Worm (Caenorhabditis elegans) whole organism, midembryonic: ENCODE results near the gene sri-29.

Experiments used
- T22C8.4 ChIP-seq: fragments of 200-800 bp; sonication (Bioruptor generic); IDR thresholded peaks from 2 replicates; pipeline ENCODE4 v1.3.6; 2022; ENCODE audit warnings: missing genetic modification characterization, missing compliant biosample characterization
- cog-1 ChIP-seq: sonication (generic microtip); optimal IDR thresholded peaks from 2 replicates; lab custom pipeline; 2016; ENCODE audit warnings: missing genetic modification characterization, missing compliant biosample characterization
- flt-1 ChIP-seq: fragments of 200-800 bp; sonication (Bioruptor generic); IDR thresholded peaks from 2 replicates; pipeline ENCODE4 v1.3.6; 2022; ENCODE audit warnings: missing genetic modification characterization, missing compliant biosample characterization
- klf-2 ChIP-seq: fragments of 200-800 bp; sonication (Bioruptor generic); conservative IDR thresholded peaks from 2 replicates; pipeline ENCODE4 v1.3.6; 2022; ENCODE audit warnings: missing genetic modification reagents, missing genetic modification characterization, missing compliant biosample characterization
- med-1 ChIP-seq: sonication (generic microtip); optimal IDR thresholded peaks from 2 replicates; lab custom pipeline; 2017; ENCODE audit warnings: missing genetic modification characterization, mild to moderate bottlenecking, missing compliant biosample characterization, antibody characterized with exemption, missing genetic modification reagents; ENCODE audit not compliant: insufficient read depth
- ref-1 ChIP-seq: fragments of 200-800 bp; sonication (Bioruptor generic); conservative IDR thresholded peaks from 2 replicates; pipeline ENCODE4 v1.3.6; 2022; ENCODE audit warnings: missing genetic modification reagents, missing genetic modification characterization, missing compliant biosample characterization
- tab-1 ChIP-seq: fragments of 200-800 bp; sonication (Bioruptor generic); IDR thresholded peaks from 2 replicates; pipeline ENCODE4 v1.3.6; 2022; ENCODE audit warnings: missing genetic modification characterization, missing compliant biosample characterization
- ztf-23 ChIP-seq: fragments of 200-800 bp; sonication (Bioruptor generic); IDR thresholded peaks from 2 replicates; pipeline ENCODE4 v1.3.6; 2022; ENCODE audit warnings: missing genetic modification reagents, missing genetic modification characterization, missing compliant biosample characterization
- ztf-29 ChIP-seq: fragments of 200-800 bp; sonication (Bioruptor generic); IDR thresholded peaks from 2 replicates; pipeline ENCODE4 v1.3.6; 2022; ENCODE audit warnings: missing genetic modification reagents, missing genetic modification characterization, missing compliant biosample characterization

sri-29 gene

ce11 chrII:3052843-3053242, 8.7 kb downstream of the sri-29 start:
- TF ChIP-seq ztf-29 (GFP tag; lab: Robert Waterston, UW) (no peak), cog-1 (tag; lab: Kevin White, UChicago) (no peak), med-1 (GFP tag; lab: Kevin White, UChicago) (no peak), flt-1 (GFP tag; lab: Robert Waterston, UW) (no peak), T22C8.4 (GFP tag; lab: Robert Waterston, UW) (no peak), klf-2 (GFP tag; lab: Robert Waterston, UW) (no peak), tab-1 (GFP tag; lab: Robert Waterston, UW) (no peak), ref-1 (GFP tag; lab: Robert Waterston, UW) (no peak), ztf-23 (GFP tag; lab: Robert Waterston, UW) (no peak)

- TF ChIP-seq T22C8.4 (GFP tag; lab: Robert Waterston, UW): no peak
- TF ChIP-seq ztf-29 (GFP tag; lab: Robert Waterston, UW): no peak
- no peak for TF ChIP-seq ref-1 (GFP tag; lab: Robert Waterston, UW)
- TF ChIP-seq med-1 (GFP tag; lab: Kevin White, UChicago): no peak
- no peak for TF ChIP-seq tab-1 (GFP tag; lab: Robert Waterston, UW)
- no peak for TF ChIP-seq flt-1 (GFP tag; lab: Robert Waterston, UW)
- TF ChIP-seq ztf-23 (GFP tag; lab: Robert Waterston, UW): no peak
- no peak for TF ChIP-seq cog-1 (tag; lab: Kevin White, UChicago)
- TF ChIP-seq klf-2 (GFP tag; lab: Robert Waterston, UW): no peak
These were observed 9.6 kb downstream of the sri-29 start for ce11 chrII:3053689-3054088.

ce11 chrII:3054221-3054620, 10.1 kb downstream of the sri-29 start, which contains the start of gene lido-13:
Gene lido-13, minus strand, starts transcription at chrII:3054321.
- TF ChIP-seq tab-1 (GFP tag; lab: Robert Waterston, UW): no peak
- no peak for TF ChIP-seq T22C8.4 (GFP tag; lab: Robert Waterston, UW)
- no peak for TF ChIP-seq cog-1 (tag; lab: Kevin White, UChicago)
- TF ChIP-seq ztf-23 (GFP tag; lab: Robert Waterston, UW): no peak
- TF ChIP-seq ref-1 (GFP tag; lab: Robert Waterston, UW): no peak
- TF ChIP-seq ztf-29 (GFP tag; lab: Robert Waterston, UW): no peak
- TF ChIP-seq klf-2 (GFP tag; lab: Robert Waterston, UW): no peak
- no peak for TF ChIP-seq med-1 (GFP tag; lab: Kevin White, UChicago)

- TF ChIP-seq ref-1 (GFP tag; lab: Robert Waterston, UW): no peak
- no peak for TF ChIP-seq med-1 (GFP tag; lab: Kevin White, UChicago)
- TF ChIP-seq ztf-23 (GFP tag; lab: Robert Waterston, UW): no peak
- TF ChIP-seq ztf-29 (GFP tag; lab: Robert Waterston, UW): no peak
- no peak for TF ChIP-seq klf-2 (GFP tag; lab: Robert Waterston, UW)
- TF ChIP-seq T22C8.4 (GFP tag; lab: Robert Waterston, UW): no peak
- no peak for TF ChIP-seq flt-1 (GFP tag; lab: Robert Waterston, UW)
- no peak for TF ChIP-seq cog-1 (tag; lab: Kevin White, UChicago)
- TF ChIP-seq tab-1 (GFP tag; lab: Robert Waterston, UW): no peak
These were observed 10.5 kb downstream of the sri-29 start for ce11 chrII:3054622-3055021.

- TF ChIP-seq flt-1 (GFP tag; lab: Robert Waterston, UW) (peak; percentile 55; the same call in 1 of the 2 replicates), T22C8.4 (GFP tag; lab: Robert Waterston, UW) (no peak), klf-2 (GFP tag; lab: Robert Waterston, UW) (no peak), cog-1 (tag; lab: Kevin White, UChicago) (no peak), ztf-29 (GFP tag; lab: Robert Waterston, UW) (0 out of 2 replicates have a peak, but pooled peaks have one; percentile 21), ztf-23 (GFP tag; lab: Robert Waterston, UW) (0 out of 2 replicates have a peak, but pooled peaks have one; percentile 52), tab-1 (GFP tag; lab: Robert Waterston, UW) (no peak)
These were observed 11.4 kb downstream of the sri-29 start for ce11 chrII:3055531-3055930.

ce11 chrII:3056266-3056872, 12.2 kb downstream of the sri-29 start, which contains the start of gene lin-8:
Gene lin-8, plus strand, starts transcription at chrII:3056822.
- TF ChIP-seq med-1 (GFP tag; lab: Kevin White, UChicago) (no peak), tab-1 (GFP tag; lab: Robert Waterston, UW) (no peak), cog-1 (tag; lab: Kevin White, UChicago) (no peak), T22C8.4 (GFP tag; lab: Robert Waterston, UW) (no peak), ztf-29 (GFP tag; lab: Robert Waterston, UW) (no peak), klf-2 (GFP tag; lab: Robert Waterston, UW) (no peak), flt-1 (GFP tag; lab: Robert Waterston, UW) (no peak), ztf-23 (GFP tag; lab: Robert Waterston, UW) (no peak)

- TF ChIP-seq flt-1 (GFP tag; lab: Robert Waterston, UW) (no peak), ztf-23 (GFP tag; lab: Robert Waterston, UW) (no peak)
These were observed 16.7 kb downstream of the sri-29 start, which contains the start of gene Y25C1A.6 for ce11 chrII:3060782-3061181. Gene Y25C1A.6, plus strand, starts transcription at chrII:3061082.

ce11 chrII:3061605-3062004, 17.5 kb downstream of the sri-29 start:
- TF ChIP-seq T22C8.4 (GFP tag; lab: Robert Waterston, UW) (no peak), klf-2 (GFP tag; lab: Robert Waterston, UW) (no peak)

- TF ChIP-seq tab-1 (GFP tag; lab: Robert Waterston, UW): 0 out of 2 replicates have a peak, but pooled peaks have one; percentile 38
- TF ChIP-seq med-1 (GFP tag; lab: Kevin White, UChicago): no peak
- TF ChIP-seq cog-1 (tag; lab: Kevin White, UChicago): no peak
- TF ChIP-seq ztf-29 (GFP tag; lab: Robert Waterston, UW): no peak
- no peak for TF ChIP-seq klf-2 (GFP tag; lab: Robert Waterston, UW)
- TF ChIP-seq T22C8.4 (GFP tag; lab: Robert Waterston, UW): peak; percentile 58
- TF ChIP-seq flt-1 (GFP tag; lab: Robert Waterston, UW): peak; percentile 62; the same call in 1 of the 2 replicates
- TF ChIP-seq ztf-23 (GFP tag; lab: Robert Waterston, UW): no peak
- TF ChIP-seq ref-1 (GFP tag; lab: Robert Waterston, UW): no peak
These were observed 18.1 kb downstream of the sri-29 start for ce11 chrII:3062222-3062621.
